Worm (Caenorhabditis elegans): ENCODE data around the gene ZK228.4.

DNA sequence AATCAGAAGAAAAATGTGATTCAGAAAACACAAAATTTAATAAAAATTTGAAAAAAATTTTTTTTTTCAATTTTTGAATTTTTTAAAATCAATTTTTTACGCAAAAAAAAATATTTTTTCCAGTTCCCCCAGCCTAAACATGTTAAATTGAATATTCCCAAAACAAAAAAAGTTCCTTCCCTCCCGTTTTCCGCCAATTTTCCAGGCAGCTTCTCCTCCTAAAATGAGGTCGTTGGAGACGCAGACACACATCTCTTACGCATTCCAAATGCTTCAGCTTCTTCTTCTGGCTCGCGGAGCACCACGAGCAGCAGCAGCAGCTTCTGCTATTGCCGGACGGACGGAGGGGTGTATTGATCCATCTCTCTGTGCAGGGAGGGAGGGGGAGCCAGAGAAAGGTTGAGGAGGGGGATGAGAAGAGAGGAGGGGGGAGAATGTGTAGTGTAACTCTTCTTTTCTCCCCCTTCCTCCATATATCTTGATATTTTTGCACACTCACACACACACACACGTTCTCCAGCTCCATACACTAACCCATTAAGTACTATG lies 27.8 kb downstream of the ZK228.4 start:
- TF ChIP-seq sdc-2 (tag; optimal IDR thresholded peaks at IDR 0.05) (no peak), unc-55 (GFP tag; optimal IDR thresholded peaks at IDR 0.05) (no peak), syd-9 (tag; optimal IDR thresholded peaks at IDR 0.05) (no peak), tbx-2 (tag; optimal IDR thresholded peaks at IDR 0.05) (no peak), K09A11.1 (tag; optimal IDR thresholded peaks at IDR 0.05; ENCODE audit: insufficient read depth) (no peak), nhr-11 (tag; optimal IDR thresholded peaks at IDR 0.05) (no peak), ama-1 (optimal IDR thresholded peaks at IDR 0.05) (no peak), odd-2 (tag; optimal IDR thresholded peaks at IDR 0.05) (no peak), madf-2 (tag; optimal IDR thresholded peaks at IDR 0.05) (no peak), fkh-10 (GFP tag; optimal IDR thresholded peaks at IDR 0.05) (no peak), hlh-30 (tag; optimal IDR thresholded peaks at IDR 0.05; ENCODE audit: insufficient read depth) (no peak)
